Worm (Caenorhabditis elegans) whole organism, dauer: ENCODE results near the gene T09D3.3.

Experiments used
- unc-62 ChIP-seq: sonication (generic microtip); optimal IDR thresholded peaks from 2 replicates; lab custom pipeline; 2017; ENCODE audit warnings: missing biosample characterization, missing genetic modification reagents, missing genetic modification characterization

Gene T09D3.3

DNA sequence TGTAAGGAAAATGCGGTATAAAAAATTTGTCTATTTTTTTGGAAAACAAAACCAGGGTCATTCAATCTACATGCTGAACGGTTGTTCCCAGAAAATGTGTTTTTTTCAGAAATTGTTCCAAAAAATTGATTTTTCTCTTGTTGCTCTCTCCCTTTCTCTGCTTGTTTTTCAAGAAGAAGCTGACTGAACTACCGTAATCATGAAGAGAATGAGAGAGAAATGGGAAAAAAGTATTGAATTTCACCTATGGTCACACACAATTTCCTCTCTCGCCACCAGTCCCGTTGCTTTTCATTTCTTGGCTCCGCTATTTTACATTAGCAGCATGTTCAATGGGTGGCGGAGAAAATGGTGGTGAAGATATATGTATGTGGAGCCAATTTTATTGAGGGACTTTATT is 26.6 kb downstream of the T09D3.3 start:
- TF ChIP-seq unc-62 (GFP tag; lab: Kevin White, UChicago), result no peak

ce11 chrV:5319477-5319876 is 29.9 kb downstream of the T09D3.3 start, which contains the start of gene ceh-34:
Gene ceh-34 (minus strand): TSS chrV:5319577.
- TF ChIP-seq unc-62 (GFP tag; lab: Kevin White, UChicago), result no peak

- TF ChIP-seq unc-62 (GFP tag; lab: Kevin White, UChicago), result no peak
Measured at ce11 chrV:5318349-5318748, 31.0 kb downstream of the T09D3.3 start.

- no peak for TF ChIP-seq unc-62 (GFP tag; lab: Kevin White, UChicago)
Measured at ce11 chrV:5314104-5314503, 35.3 kb downstream of the T09D3.3 start, which contains the start of gene C10G8.2. Gene C10G8.2 (plus strand): TSS chrV:5314404.

DNA sequence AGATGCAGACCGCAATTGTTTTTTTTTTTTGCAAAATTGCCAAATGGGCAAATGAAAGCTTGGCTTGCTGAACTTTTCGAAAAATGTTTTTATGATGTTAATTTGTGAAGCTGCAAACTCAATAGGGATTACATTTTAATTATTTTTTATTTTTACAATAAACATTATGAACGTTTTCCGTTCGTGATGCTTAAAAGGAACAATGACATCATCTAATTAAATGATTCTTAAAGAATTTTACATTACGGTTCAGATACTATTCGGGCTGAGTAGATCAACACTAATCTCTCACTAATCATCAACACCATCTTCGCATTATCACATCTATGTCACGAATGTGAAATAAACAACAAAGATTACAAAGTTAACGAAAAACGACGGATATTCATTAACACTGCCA is 36.9 kb downstream of the T09D3.3 start, which contains the start of gene C10G8.3:
Gene C10G8.3 (plus strand): TSS at position 301 of the 400 bp plus-strand sequence.
- no peak for TF ChIP-seq unc-62 (GFP tag; lab: Kevin White, UChicago)

- TF ChIP-seq unc-62 (GFP tag; lab: Kevin White, UChicago), result no peak
Measured at ce11 chrV:5311635-5312034, 37.7 kb downstream of the T09D3.3 start, which contains the start of gene C10G8.4. Gene C10G8.4 (plus strand): TSS chrV:5311935.

DNA sequence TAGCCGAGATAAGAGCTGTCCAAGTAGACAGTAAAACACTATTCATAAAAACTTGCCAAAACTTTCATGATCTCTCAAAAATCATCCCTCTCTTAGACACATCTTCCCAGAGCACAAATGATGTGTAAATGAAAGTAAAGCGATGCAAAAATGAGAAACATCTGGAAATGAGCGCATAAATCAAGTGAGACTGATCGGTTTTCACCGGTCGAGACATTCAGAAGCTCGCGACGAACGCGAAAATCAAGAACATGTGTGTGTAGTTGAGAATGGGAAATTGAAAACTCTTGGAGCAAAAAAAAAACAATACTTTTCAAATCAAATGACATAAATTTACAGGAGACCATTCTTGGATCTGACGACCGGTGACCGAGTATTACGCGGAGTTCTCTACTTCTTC is 45.0 kb downstream of the T09D3.3 start:
- TF ChIP-seq unc-62 (GFP tag; lab: Kevin White, UChicago), result no peak

DNA sequence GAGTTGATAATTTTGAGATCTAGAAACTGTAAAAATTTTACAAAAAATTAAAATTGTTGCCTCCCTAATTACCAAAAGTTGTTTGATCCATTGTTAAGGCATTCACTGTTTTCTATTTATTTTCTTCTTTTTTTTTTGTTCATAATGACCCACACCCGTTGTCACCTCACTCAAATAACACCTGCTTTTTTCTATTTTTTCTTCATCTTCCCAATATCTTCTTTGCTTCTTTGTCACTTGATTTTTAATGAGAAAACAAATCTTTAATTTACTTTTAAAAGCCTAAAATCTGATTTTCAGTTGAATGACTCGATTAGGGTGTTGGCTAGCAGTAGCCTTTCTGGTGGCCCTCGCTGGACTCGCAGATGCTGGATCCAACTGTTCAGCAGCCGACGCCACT is 46.0 kb downstream of the T09D3.3 start, which contains the start of gene ncx-2:
Gene ncx-2 (plus strand): TSS at position 301 of the 400 bp plus-strand sequence.
- TF ChIP-seq unc-62 (GFP tag; lab: Kevin White, UChicago), result no peak

- TF ChIP-seq unc-62 (GFP tag; lab: Kevin White, UChicago), result no peak
Measured at ce11 chrV:5301226-5301625, 48.1 kb downstream of the T09D3.3 start.

DNA sequence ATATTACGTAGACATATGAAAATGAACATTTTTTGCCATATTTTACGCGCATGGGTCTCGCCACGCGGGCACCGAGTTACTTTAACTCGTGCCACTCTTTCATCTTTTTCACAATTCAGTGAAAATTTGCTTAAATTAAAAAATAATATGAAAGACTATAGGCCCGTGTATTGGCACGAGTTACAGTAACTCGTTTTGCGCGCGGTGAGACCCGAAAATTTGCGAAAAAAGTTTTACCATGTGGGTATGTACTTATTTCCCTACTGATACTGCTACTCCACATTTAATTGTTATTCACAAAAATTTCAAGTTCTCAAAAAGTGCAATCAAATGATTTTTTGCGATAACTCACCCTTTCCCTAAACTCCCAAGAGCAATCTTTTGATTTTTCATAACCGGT is 51.6 kb downstream of the T09D3.3 start:
- TF ChIP-seq unc-62 (GFP tag; lab: Kevin White, UChicago), result no peak
